Fruit fly (Drosophila melanogaster) whole organism, prepupa: ENCODE results near the gene CG32266.

ENCODE experiments used
- CG11294 ChIP-seq: fragments of 200-800 bp; sonication (Bioruptor generic); IDR thresholded peaks from 2 replicates; pipeline ENCODE4 v1.3.6; 2022; ENCODE audit warnings: missing biosample characterization, missing genetic modification characterization
- CG11762 ChIP-seq: fragments of 200-800 bp; sonication (Bioruptor generic); optimal IDR thresholded peaks from 3 replicates; lab custom pipeline; 2016; ENCODE audit warnings: missing biosample characterization, missing genetic modification characterization; ENCODE audit not compliant: insufficient read depth
- CG11902 ChIP-seq: fragments of 200-800 bp; sonication (Bioruptor generic); optimal IDR thresholded peaks from 3 replicates; lab custom pipeline; 2016; ENCODE audit warnings: missing biosample characterization, missing genetic modification characterization
- CG6792 ChIP-seq: fragments of 200-800 bp; sonication (Bioruptor generic); optimal IDR thresholded peaks from 3 replicates; lab custom pipeline; 2016; ENCODE audit warnings: missing biosample characterization, missing genetic modification characterization
- CG8119 ChIP-seq: fragments of 200-800 bp; sonication (Bioruptor generic); IDR thresholded peaks from 3 replicates; pipeline ENCODE4 v1.3.6; 2022; ENCODE audit warnings: missing biosample characterization, missing genetic modification characterization
- CG9139 ChIP-seq: fragments of 200-800 bp; sonication (Bioruptor generic); optimal IDR thresholded peaks from 3 replicates; lab custom pipeline; 2017; ENCODE audit warnings: missing biosample characterization, mild to moderate bottlenecking, missing genetic modification characterization
- Eip75B ChIP-seq: fragments of 200-800 bp; sonication (Bioruptor generic); optimal IDR thresholded peaks from 3 replicates; lab custom pipeline; 2016; ENCODE audit warnings: missing biosample characterization, missing genetic modification characterization
- Hr38 ChIP-seq: sonication (Bioruptor generic); optimal IDR thresholded peaks from 2 replicates; lab custom pipeline; 2016; ENCODE audit warnings: missing biosample characterization, missing genetic modification characterization
- Smox ChIP-seq: fragments of 200-800 bp; sonication (Bioruptor generic); optimal IDR thresholded peaks from 3 replicates; lab custom pipeline; 2016; ENCODE audit warnings: missing biosample characterization, missing genetic modification characterization
- Sox15 ChIP-seq: fragments of 200-800 bp; sonication (Bioruptor generic); optimal IDR thresholded peaks from 3 replicates; lab custom pipeline; 2016; ENCODE audit warnings: missing biosample characterization, missing genetic modification characterization
- cyc ChIP-seq: fragments of 200-800 bp; sonication (Bioruptor generic); optimal IDR thresholded peaks from 3 replicates; lab custom pipeline; 2016; ENCODE audit warnings: missing biosample characterization, missing genetic modification characterization
- fd85E ChIP-seq: fragments of 200-800 bp; sonication (Bioruptor generic); optimal IDR thresholded peaks from 3 replicates; lab custom pipeline; 2016; ENCODE audit warnings: missing biosample characterization, missing genetic modification characterization
- salr ChIP-seq, 2 experiments: fragments of 200-800 bp; sonication (Bioruptor generic); optimal IDR thresholded peaks; 3 replicates each; lab custom pipeline; 2016 to 2018; ENCODE audit warnings: missing biosample characterization in 2 of 2, missing genetic modification characterization in 2 of 2, mild to moderate bottlenecking in 1 of 2
- ss ChIP-seq, 2 experiments: fragments of 200-800 bp; sonication (Bioruptor generic); optimal IDR thresholded peaks; 2 replicates in 1 of 2; 3 replicates in 1 of 2; lab custom pipeline; 2017 to 2018; ENCODE audit warnings: mild to moderate bottlenecking in 2 of 2, missing biosample characterization in 2 of 2, missing genetic modification characterization in 2 of 2, moderate library complexity in 1 of 2
- svp ChIP-seq: fragments of 200-800 bp; sonication (Bioruptor generic); peaks from one replicate; lab custom pipeline; 2016; ENCODE audit warnings: missing biosample characterization, missing genetic modification characterization
- vri ChIP-seq: fragments of 200-800 bp; sonication (Bioruptor generic); optimal IDR thresholded peaks from 3 replicates; lab custom pipeline; 2016; ENCODE audit warnings: missing biosample characterization, mild to moderate bottlenecking, missing genetic modification characterization

The CG32266 gene

dm6 chr3L:3828111-3828510 is 37.5 kb downstream of the CG32266 start:
- no peak for TF ChIP-seq vri
- no peak for TF ChIP-seq Smox (GFP tag; lab: Kevin White, UChicago)
- TF ChIP-seq CG11294 (GFP tag; lab: Robert Waterston, UW) = no peak
- TF ChIP-seq CG11902 (GFP tag; lab: Kevin White, UChicago) = no peak
- TF ChIP-seq CG11762 (GFP tag; lab: Kevin White, UChicago) = no peak
- no peak for TF ChIP-seq Eip75B (GFP tag; lab: Kevin White, UChicago)
- no peak for TF ChIP-seq CG9139 (GFP tag; lab: Kevin White, UChicago)
- no peak for TF ChIP-seq CG8119 (GFP tag; lab: Robert Waterston, UW)
- no peak for TF ChIP-seq fd85E (GFP tag; lab: Kevin White, UChicago)
- no peak for TF ChIP-seq svp (GFP tag; lab: Kevin White, UChicago)
- no peak for TF ChIP-seq cyc (GFP tag; lab: Kevin White, UChicago)
- no peak for TF ChIP-seq CG6792 (GFP tag; lab: Kevin White, UChicago)
- no peak for TF ChIP-seq ss (GFP tag; optimal IDR thresholded peaks at IDR 0.05; lab: Kevin White, UChicago)
- no peak for TF ChIP-seq Hr38 (GFP tag; lab: Kevin White, UChicago)
- TF ChIP-seq Sox15 = no peak
- no peak for TF ChIP-seq salr (GFP tag; optimal IDR thresholded peaks at IDR 0.05; lab: Kevin White, UChicago)
